Worm (Caenorhabditis elegans) whole organism, late embryonic: ENCODE data around the gene F48B9.8.

ENCODE experiments used
- T23F11.4 ChIP-seq: fragments of 200-800 bp; sonication (Bioruptor generic); optimal IDR thresholded peaks from 2 replicates; lab custom pipeline; 2018; ENCODE audit warnings: mild to moderate bottlenecking, missing genetic modification characterization, missing compliant biosample characterization
- ama-1 ChIP-seq: fragments of 150-350 bp; optimal IDR thresholded peaks from 2 replicates; lab custom pipeline; 2014
- ceh-45 ChIP-seq: fragments of 200-800 bp; sonication (Bioruptor generic); IDR thresholded peaks from 2 replicates; pipeline ENCODE4 v1.3.6; 2022; ENCODE audit warnings: missing genetic modification reagents, missing genetic modification characterization, missing compliant biosample characterization
- ceh-9 ChIP-seq: sonication (generic microtip); optimal IDR thresholded peaks from 2 replicates; lab custom pipeline; 2016; ENCODE audit warnings: mild to moderate bottlenecking, missing genetic modification characterization, inconsistent platforms, missing compliant biosample characterization
- lin-11 ChIP-seq: fragments of 200-800 bp; sonication (Bioruptor generic); optimal IDR thresholded peaks from 2 replicates; lab custom pipeline; 2018; ENCODE audit warnings: mild to moderate bottlenecking, missing genetic modification characterization, missing compliant biosample characterization
- nhr-11 ChIP-seq: fragments of 150-350 bp; optimal IDR thresholded peaks from 2 replicates; lab custom pipeline; 2014; ENCODE audit warnings: missing biosample characterization, missing genetic modification characterization
- pag-3 ChIP-seq: sonication (generic microtip); optimal IDR thresholded peaks from 2 replicates; lab custom pipeline; 2016; ENCODE audit warnings: missing compliant biosample characterization, missing genetic modification characterization, borderline replicate concordance
- pha-4 ChIP-seq: fragments of 150-350 bp; optimal IDR thresholded peaks from 2 replicates; lab custom pipeline; 2018; ENCODE audit warnings: missing biosample characterization, missing genetic modification reagents, missing genetic modification characterization
- unc-86 ChIP-seq: sonication (generic microtip); optimal IDR thresholded peaks from 2 replicates; lab custom pipeline; 2016; ENCODE audit warnings: missing genetic modification characterization, missing compliant biosample characterization

DNA sequence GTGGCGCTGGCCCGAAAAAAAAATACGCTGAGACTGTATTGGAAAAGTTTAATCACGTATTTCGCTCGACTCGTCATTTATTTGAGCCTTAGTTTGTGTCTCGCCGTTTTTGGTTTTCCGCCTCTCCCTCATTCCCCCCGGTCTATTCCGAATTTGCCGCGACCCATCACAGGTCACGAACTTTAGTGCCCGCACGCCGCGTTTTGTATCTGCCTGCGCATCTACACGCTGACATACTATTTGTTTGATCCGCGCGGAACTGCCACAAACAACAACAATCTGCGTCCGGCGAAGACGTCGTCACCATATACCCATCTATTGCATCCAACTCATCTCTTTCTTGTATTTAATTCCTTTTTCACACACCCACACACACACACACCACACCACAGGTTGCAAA is 34.0 kb upstream of the F48B9.8 start:
- TF ChIP-seq pag-3 (no peak), lin-11 (tag; lab: Kevin White, UChicago) (no peak), ama-1 (lab: Kevin White, UChicago) (no peak), pha-4 (tag; lab: Kevin White, UChicago) (no peak), nhr-11 (tag; lab: Kevin White, UChicago) (no peak), T23F11.4 (GFP tag; lab: Kevin White, UChicago) (no peak), ceh-9 (tag; lab: Kevin White, UChicago) (no peak), ceh-45 (GFP tag; lab: Robert Waterston, UW) (no peak), unc-86 (tag; lab: Kevin White, UChicago) (no peak)
